Fruit fly (Drosophila melanogaster): Measurements from ENCODE around the gene CG15739.

The CG15739 gene

DNA sequence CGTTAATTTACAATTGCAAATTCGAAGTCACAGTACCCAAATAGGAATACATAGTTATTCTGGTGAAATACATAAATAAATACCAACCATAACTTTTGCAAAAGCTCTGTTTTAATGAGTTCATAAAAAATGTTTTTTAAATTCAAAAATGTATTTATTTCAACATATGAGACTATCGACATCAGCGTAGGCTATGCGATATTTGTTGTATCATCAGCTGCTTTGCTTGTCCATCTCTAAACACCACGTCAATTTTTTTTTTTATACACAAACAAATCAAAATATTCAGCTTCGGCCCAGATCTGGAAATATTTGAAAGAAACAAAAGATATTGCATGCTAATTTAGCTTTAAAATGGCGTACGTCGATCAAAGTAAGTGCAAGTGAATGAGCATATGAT is 15.0 kb downstream of the CG15739 start, which contains the start of gene CG1840 (continued):
- TF ChIP-seq CG9437 (GFP tag; optimal IDR thresholded peaks at IDR 0.05) (no peak), pan (optimal IDR thresholded peaks at IDR 0.05) (no peak), pan (GFP tag; optimal IDR thresholded peaks at IDR 0.05 in 1 of 2, IDR thresholded peaks at IDR 0.05 in 1 of 2) (no peak), fu2 (GFP tag; optimal IDR thresholded peaks at IDR 0.05) (no peak), Trl (optimal IDR thresholded peaks at IDR 0.05) (no peak), Trl (GFP tag; optimal IDR thresholded peaks at IDR 0.05) (no peak), grau (tag; optimal IDR thresholded peaks at IDR 0.05) (peak; percentile 25), Fer2 (tag; optimal IDR thresholded peaks at IDR 0.05) (no peak), CG17385 (GFP tag; optimal IDR thresholded peaks at IDR 0.05) (no peak), Dip3 (GFP tag; optimal IDR thresholded peaks at IDR 0.05) (no peak), CkIIα-i1 (GFP tag; IDR thresholded peaks at IDR 0.05) (no peak), hth (optimal IDR thresholded peaks at IDR 0.05) (no peak), Eip74EF (GFP tag; optimal IDR thresholded peaks at IDR 0.05) (no peak), salm (tag; optimal IDR thresholded peaks at IDR 0.05) (no peak), CG1233 (GFP tag; optimal IDR thresholded peaks at IDR 0.05) (no peak), CG34376 (GFP tag; optimal IDR thresholded peaks at IDR 0.05) (peak; percentile 8), Hr78 (GFP tag; optimal IDR thresholded peaks at IDR 0.05) (no peak), chif (GFP tag; optimal IDR thresholded peaks at IDR 0.05) (no peak), CG10979 (tag; optimal IDR thresholded peaks at IDR 0.05) (no peak), hbn (GFP tag; IDR thresholded peaks at IDR 0.05; ENCODE audit: partially characterized antibody) (peak; percentile 77), odd (GFP tag; optimal IDR thresholded peaks at IDR 0.05) (no peak), Bdp1 (GFP tag; optimal IDR thresholded peaks at IDR 0.05) (no peak), ranshi (GFP tag; IDR thresholded peaks at IDR 0.05) (no peak), sr (GFP tag; IDR thresholded peaks at IDR 0.05) (no peak), B-H1 (GFP tag; IDR thresholded peaks at IDR 0.05) (no peak), CG2116 (GFP tag; optimal IDR thresholded peaks at IDR 0.05) (peak; percentile 1), CG6654 (GFP tag; optimal IDR thresholded peaks at IDR 0.05) (no peak), CG7963 (GFP tag; IDR thresholded peaks at IDR 0.05; ENCODE audit: partially characterized antibody) (peak; percentile 55; the same call in 2 of the 3 replicates), sug (tag; optimal IDR thresholded peaks at IDR 0.05) (peak; percentile 8), D19B (GFP tag; optimal IDR thresholded peaks at IDR 0.05) (no peak), gt (GFP tag; IDR thresholded peaks at IDR 0.05) (no peak), ase (GFP tag; IDR thresholded peaks at IDR 0.05) (no peak), grn (GFP tag; optimal IDR thresholded peaks at IDR 0.05) (no peak), Neu2 (GFP tag; optimal IDR thresholded peaks at IDR 0.05; ENCODE audit: borderline replicate concordance) (no peak), MESR4 (GFP tag; optimal IDR thresholded peaks at IDR 0.05) (peak; percentile 67), CG7271 (tag; optimal IDR thresholded peaks at IDR 0.05) (no peak), ham (GFP tag; IDR thresholded peaks at IDR 0.05) (no peak), CG31441 (GFP tag; IDR thresholded peaks at IDR 0.05) (no peak), otp (GFP tag; IDR thresholded peaks at IDR 0.05) (no peak), Lim3 (GFP tag; IDR thresholded peaks at IDR 0.05) (no peak), mld (GFP tag; IDR thresholded peaks at IDR 0.05; ENCODE audit: partially characterized antibody) (0 out of 3 replicates have a peak, but pooled peaks have one; percentile 55), H15 (GFP tag; IDR thresholded peaks at IDR 0.05) (no peak), gcm (GFP tag; optimal IDR thresholded peaks at IDR 0.05) (no peak), pfk (GFP tag; optimal IDR thresholded peaks at IDR 0.05) (no peak), Six4 (GFP tag; optimal IDR thresholded peaks at IDR 0.05) (no peak), CG3281 (GFP tag; optimal IDR thresholded peaks at IDR 0.05) (no peak), Awh (GFP tag; IDR thresholded peaks at IDR 0.05) (no peak), jing (GFP tag; optimal IDR thresholded peaks at IDR 0.05) (no peak), prd (optimal IDR thresholded peaks at IDR 0.05) (no peak), prd (GFP tag; IDR thresholded peaks at IDR 0.05) (no peak), oc (tag; optimal IDR thresholded peaks at IDR 0.05) (no peak), CG17361 (GFP tag; IDR thresholded peaks at IDR 0.05) (no peak)

Measured in whole organism, embryonic.